Fruit fly (Drosophila melanogaster): Measurements from ENCODE around the gene CG17202.

CG17202 gene

DNA sequence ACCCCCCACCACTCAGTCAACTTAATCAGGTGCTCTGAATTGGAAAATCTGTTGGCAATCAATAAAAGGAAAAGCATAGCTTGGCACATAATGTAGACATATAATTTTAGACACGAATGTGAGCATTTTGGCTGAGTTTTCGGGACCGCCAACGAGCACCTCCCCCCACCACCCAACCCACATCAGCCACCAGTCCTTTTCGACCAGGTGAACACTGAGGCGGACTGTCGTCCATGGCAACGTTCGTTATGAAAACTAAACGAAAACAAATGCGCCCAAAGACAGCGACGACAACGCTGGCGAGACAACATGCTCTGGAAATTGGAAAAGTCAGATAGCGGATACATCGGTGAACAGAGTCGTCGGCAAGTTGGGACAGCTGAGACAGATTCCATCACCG is 39.5 kb upstream of the CG17202 start, which contains the start of gene GstD11:
Gene GstD11 (plus strand): TSS at position 301 of the 400 bp plus-strand sequence.
- no peak for TF ChIP-seq CG8119 (GFP tag; IDR thresholded peaks at IDR 0.05)

- TF ChIP-seq fkh (GFP tag; optimal IDR thresholded peaks at IDR 0.05) (peak; percentile 73), CG11902 (GFP tag; optimal IDR thresholded peaks at IDR 0.05) (no peak), Eip78C (GFP tag) (peak; percentile 71)
Observed at dm6 chr3R:12383784-12384183, 38.8 kb upstream of the CG17202 start.

- TF ChIP-seq CG8319 (GFP tag; optimal IDR thresholded peaks at IDR 0.05) (no peak), fd59A (GFP tag; optimal IDR thresholded peaks at IDR 0.05) (no peak), eg (GFP tag; IDR thresholded peaks at IDR 0.05) (0 out of 3 replicates have a peak, but pooled peaks have one; percentile 18), Lpt (GFP tag; optimal IDR thresholded peaks at IDR 0.05) (peak; percentile 24), fd85E (GFP tag; optimal IDR thresholded peaks at IDR 0.05) (no peak)
Observed at dm6 chr3R:12384274-12384673, 38.3 kb upstream of the CG17202 start.

DNA sequence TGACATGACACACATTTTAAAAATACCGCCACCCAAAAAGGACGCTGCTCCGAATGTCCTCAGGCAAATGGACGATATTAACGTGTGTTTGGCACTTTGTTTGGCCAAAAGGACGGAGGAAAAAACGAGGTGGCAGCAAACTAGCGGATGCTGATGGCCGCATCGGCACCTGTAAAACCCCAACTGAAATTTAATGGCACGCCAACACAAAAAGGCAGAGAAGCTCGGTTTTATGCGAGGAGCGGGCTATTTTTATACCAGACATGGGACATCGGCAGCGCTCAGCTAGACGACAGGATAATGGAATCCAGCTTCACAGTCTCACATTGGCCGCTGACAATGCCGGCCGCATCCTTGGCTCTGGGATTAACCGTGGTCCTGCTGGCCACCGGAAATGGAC is 36.6 kb upstream of the CG17202 start, which contains the start of gene Sol1:
Gene Sol1 (plus strand): TSS at position 301 of the 400 bp plus-strand sequence.
- no peak for TF ChIP-seq lz (GFP tag; optimal IDR thresholded peaks at IDR 0.05)
- no peak for TF ChIP-seq fd59A (GFP tag; optimal IDR thresholded peaks at IDR 0.05)
- TF ChIP-seq esn (GFP tag; optimal IDR thresholded peaks at IDR 0.05) = no peak
- no peak for TF ChIP-seq achi (GFP tag; optimal IDR thresholded peaks at IDR 0.05)
- no peak for TF ChIP-seq eg (GFP tag; IDR thresholded peaks at IDR 0.05)
- TF ChIP-seq CG11294 (GFP tag; IDR thresholded peaks at IDR 0.05) = no peak
- TF ChIP-seq Sox102F (GFP tag; optimal IDR thresholded peaks at IDR 0.05) = no peak
- no peak for TF ChIP-seq CG8632 (GFP tag; optimal IDR thresholded peaks at IDR 0.05)
- TF ChIP-seq Hr38 (GFP tag; optimal IDR thresholded peaks at IDR 0.05) = no peak
- no peak for TF ChIP-seq CG15336 (GFP tag; IDR thresholded peaks at IDR 0.05)
- no peak for TF ChIP-seq ss (GFP tag; optimal IDR thresholded peaks at IDR 0.05)
- TF ChIP-seq CG10669 (GFP tag; optimal IDR thresholded peaks at IDR 0.05) = no peak
- TF ChIP-seq Sox15 (GFP tag; optimal IDR thresholded peaks at IDR 0.05) = no peak
- no peak for TF ChIP-seq Eip75B (GFP tag; optimal IDR thresholded peaks at IDR 0.05)
- TF ChIP-seq Ets21C (GFP tag; optimal IDR thresholded peaks at IDR 0.05) = no peak
- no peak for TF ChIP-seq CG6808 (GFP tag; optimal IDR thresholded peaks at IDR 0.05)
- no peak for TF ChIP-seq topi (GFP tag; optimal IDR thresholded peaks at IDR 0.05)

DNA sequence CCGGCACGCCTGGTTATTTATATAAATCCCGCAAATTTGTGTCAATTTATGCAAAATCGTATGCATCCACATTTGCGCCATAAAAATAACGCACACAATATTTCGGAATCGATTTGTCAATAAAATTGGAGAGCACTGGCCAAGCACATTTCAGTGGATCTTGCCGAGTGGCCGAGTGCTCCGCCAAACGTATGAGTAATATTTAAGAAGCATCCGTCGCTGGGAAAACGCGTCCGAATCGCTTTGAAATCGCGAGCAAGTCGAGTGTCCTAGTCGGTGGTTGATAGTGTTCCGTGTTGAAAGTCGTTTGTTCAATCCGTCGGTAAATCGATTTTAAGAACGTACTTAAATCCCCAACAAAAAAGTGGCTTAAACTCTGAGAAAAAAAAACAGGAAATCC is 35.6 kb upstream of the CG17202 start, which contains the start of gene CG33098:
Gene CG33098 (plus strand): TSS at position 224 of the 400 bp plus-strand sequence.
- TF ChIP-seq CG8119 (GFP tag; IDR thresholded peaks at IDR 0.05) (no peak), topi (GFP tag; optimal IDR thresholded peaks at IDR 0.05) (no peak), CG8632 (GFP tag; optimal IDR thresholded peaks at IDR 0.05) (no peak), lz (GFP tag; optimal IDR thresholded peaks at IDR 0.05) (no peak), CG3032 (tag; optimal IDR thresholded peaks at IDR 0.05) (no peak), Smox (GFP tag; optimal IDR thresholded peaks at IDR 0.05) (no peak), CG10669 (GFP tag; optimal IDR thresholded peaks at IDR 0.05) (no peak), vri (GFP tag; optimal IDR thresholded peaks at IDR 0.05) (no peak), net (GFP tag; optimal IDR thresholded peaks at IDR 0.05) (no peak)

DNA sequence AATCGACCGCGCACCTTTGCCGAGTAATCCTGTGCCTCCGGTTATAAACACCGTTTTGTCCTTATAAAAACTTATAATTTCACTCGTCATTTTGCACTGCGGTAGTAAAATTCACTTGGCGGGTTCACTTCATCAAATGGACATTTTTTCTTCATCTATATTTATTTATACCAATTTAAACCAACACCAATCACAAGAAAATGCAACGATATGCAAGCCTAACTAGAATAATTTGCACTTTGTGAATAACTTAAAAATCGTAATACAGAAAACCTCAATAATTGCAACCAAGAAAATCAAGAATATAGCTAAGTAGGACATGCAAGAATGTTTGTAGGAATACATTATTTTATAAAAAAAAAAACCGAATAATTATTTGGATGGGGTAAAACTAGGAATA is 26.7 kb upstream of the CG17202 start, which contains the start of the genes CG10096 and CG10097:
Gene CG10096 (minus strand): TSS at position 101 of the 400 bp plus-strand sequence.
Gene CG10097 (minus strand): TSS at position 101 of the 400 bp plus-strand sequence.
- TF ChIP-seq Smox (GFP tag; optimal IDR thresholded peaks at IDR 0.05) = no peak
- TF ChIP-seq eg (GFP tag; IDR thresholded peaks at IDR 0.05) = no peak
- no peak for TF ChIP-seq CG11294 (GFP tag; IDR thresholded peaks at IDR 0.05)
- TF ChIP-seq CG16779 (tag; optimal IDR thresholded peaks at IDR 0.05) = no peak
- TF ChIP-seq Sox102F (GFP tag; optimal IDR thresholded peaks at IDR 0.05) = no peak
- no peak for TF ChIP-seq dsx (GFP tag; optimal IDR thresholded peaks at IDR 0.05; ENCODE audit: poor library complexity, severe bottlenecking)
- TF ChIP-seq lz (GFP tag; optimal IDR thresholded peaks at IDR 0.05) = no peak
- TF ChIP-seq CG3919 (GFP tag; optimal IDR thresholded peaks at IDR 0.05) = no peak
- no peak for TF ChIP-seq vri (GFP tag; optimal IDR thresholded peaks at IDR 0.05)

Data from whole organism, prepupa.